Fruit fly (Drosophila melanogaster): ENCODE data around the gene CG4537.

- no peak for TF ChIP-seq usp (GFP tag; optimal IDR thresholded peaks at IDR 0.05)
- no peak for TF ChIP-seq CG8478 (optimal IDR thresholded peaks at IDR 0.05)
- TF ChIP-seq psq (optimal IDR thresholded peaks at IDR 0.05): no peak
- TF ChIP-seq pan (optimal IDR thresholded peaks at IDR 0.05): no peak
- no peak for TF ChIP-seq Dll (optimal IDR thresholded peaks at IDR 0.05)
Observed at dm6 chr2L:9887856-9888269, 2.8 kb upstream of the CG4537 start, which contains the start of gene Fkbp59.

Data from whole organism.